Fruit fly (Drosophila melanogaster): Measurements from ENCODE around the gene rg.

rg gene

DNA sequence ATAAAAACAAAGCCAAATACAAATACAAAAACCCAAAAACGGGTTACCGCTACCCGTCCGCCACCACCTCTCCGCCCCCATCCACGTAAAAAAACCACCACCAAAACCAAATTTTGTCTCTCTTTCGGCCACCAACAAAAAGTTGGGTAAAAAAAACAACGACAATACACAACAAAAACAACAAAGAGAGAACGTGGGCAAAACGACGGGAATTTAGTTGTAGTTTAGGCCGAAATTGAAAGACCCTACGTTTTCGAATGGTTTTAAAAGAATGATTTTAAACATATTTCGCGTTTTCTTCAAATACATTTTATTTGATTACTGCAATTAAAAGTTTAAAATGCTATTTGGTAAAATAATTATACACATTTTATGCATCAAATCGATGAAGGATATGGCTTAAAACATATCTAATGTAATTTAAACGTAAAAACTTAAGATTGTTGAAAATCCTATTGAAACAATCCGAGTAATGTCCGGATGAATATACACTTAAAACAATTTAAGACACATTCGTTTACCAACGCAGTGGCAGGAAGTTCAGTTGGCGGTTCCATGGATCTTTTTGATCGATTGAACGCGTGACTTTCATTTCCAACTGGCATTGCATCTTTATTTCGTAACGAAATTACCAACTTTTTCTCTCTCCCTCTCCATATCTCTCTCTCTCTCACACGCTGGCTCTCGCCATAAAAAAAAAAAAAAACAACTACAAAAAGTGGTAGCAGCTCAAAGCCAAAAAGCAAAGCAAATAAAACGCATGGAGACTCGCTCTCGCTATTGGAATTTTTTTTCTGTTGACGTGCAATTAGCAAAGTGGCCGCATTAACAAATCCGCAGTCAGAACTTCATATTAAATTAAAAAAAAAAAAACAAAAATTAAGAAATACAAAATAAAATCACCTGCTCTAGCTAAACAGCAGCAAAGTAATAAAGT lies 1.4 kb downstream of the rg start (continued):
- TF ChIP-seq CG16815 (GFP tag; optimal IDR thresholded peaks at IDR 0.05) (peak; percentile 27), CG2678 (tag; optimal IDR thresholded peaks at IDR 0.05) (peak; percentile 80), pum (GFP tag; optimal IDR thresholded peaks at IDR 0.05) (peak; percentile 8), exex (tag; optimal IDR thresholded peaks at IDR 0.05) (no peak), CG7928 (GFP tag; optimal IDR thresholded peaks at IDR 0.05) (no peak), Meics (GFP tag; optimal IDR thresholded peaks at IDR 0.05) (peak; percentile 80), CG15514 (GFP tag; optimal IDR thresholded peaks at IDR 0.05) (peak; percentile 32), toy (GFP tag; IDR thresholded peaks at IDR 0.05) (no peak), CG8944 (GFP tag; optimal IDR thresholded peaks at IDR 0.05) (peak; percentile 6), CG43689 (GFP tag; IDR thresholded peaks at IDR 0.05) (no peak), crol (GFP tag; IDR thresholded peaks at IDR 0.05) (peak; percentile 85), CG18476 (GFP tag; optimal IDR thresholded peaks at IDR 0.05) (peak; percentile 11), CG4282 (GFP tag; optimal IDR thresholded peaks at IDR 0.05) (no peak), HLH3B (GFP tag; IDR thresholded peaks at IDR 0.05) (no peak; the same call in 1 of the 2 replicates), grn (GFP tag; optimal IDR thresholded peaks at IDR 0.05) (no peak), hth (optimal IDR thresholded peaks at IDR 0.05) (no peak), kni (GFP tag; optimal IDR thresholded peaks at IDR 0.05) (no peak), CG3281 (GFP tag; optimal IDR thresholded peaks at IDR 0.05) (peak; percentile 67), ab (GFP tag; optimal IDR thresholded peaks at IDR 0.05) (peak; percentile 15), mam (GFP tag; optimal IDR thresholded peaks at IDR 0.05) (peak; percentile 51), CG18599 (GFP tag; optimal IDR thresholded peaks at IDR 0.05) (peak; percentile 45), pros (GFP tag; optimal IDR thresholded peaks at IDR 0.05) (no peak), CG2712 (tag; optimal IDR thresholded peaks at IDR 0.05) (peak; percentile 62), CG12299 (tag; optimal IDR thresholded peaks at IDR 0.05) (no peak), Lhr (GFP tag; optimal IDR thresholded peaks at IDR 0.05) (no peak), CG12071 (GFP tag; optimal IDR thresholded peaks at IDR 0.05) (peak; percentile 8), CG33557 (GFP tag; optimal IDR thresholded peaks at IDR 0.05) (peak; percentile 13), fd3F (GFP tag; optimal IDR thresholded peaks at IDR 0.05) (peak; percentile 18), CG12659 (GFP tag; optimal IDR thresholded peaks at IDR 0.05) (peak; percentile 51), Vsx1 (GFP tag; optimal IDR thresholded peaks at IDR 0.05) (no peak), CG1792 (GFP tag; optimal IDR thresholded peaks at IDR 0.05) (no peak), ind (GFP tag; optimal IDR thresholded peaks at IDR 0.05) (peak; percentile 53), nom (GFP tag; optimal IDR thresholded peaks at IDR 0.05) (peak; percentile 91), fd64A (GFP tag; optimal IDR thresholded peaks at IDR 0.05) (no peak), Mes4 (GFP tag; optimal IDR thresholded peaks at IDR 0.05) (peak; percentile 20), CG8388 (GFP tag; optimal IDR thresholded peaks at IDR 0.05) (peak; percentile 35), Aef1 (GFP tag; IDR thresholded peaks at IDR 0.05) (no peak; the same call in 2 of the 3 replicates), dan (GFP tag; IDR thresholded peaks at IDR 0.05) (no peak), Taf1 (GFP tag; IDR thresholded peaks at IDR 0.05) (no peak), luna (GFP tag; optimal IDR thresholded peaks at IDR 0.05) (no peak), nerfin-2 (GFP tag; IDR thresholded peaks at IDR 0.05; ENCODE audit: partially characterized antibody) (no peak), bsh (GFP tag; optimal IDR thresholded peaks at IDR 0.05) (peak; percentile 46 to 70), psq (GFP tag; optimal IDR thresholded peaks at IDR 0.05) (peak; percentile 11), nau (GFP tag; optimal IDR thresholded peaks at IDR 0.05) (peak; percentile 40), hb (GFP tag; IDR thresholded peaks at IDR 0.05; ENCODE audit: partially characterized antibody) (no peak), gem (tag; optimal IDR thresholded peaks at IDR 0.05) (peak; percentile 81), lbe (GFP tag; optimal IDR thresholded peaks at IDR 0.05) (no peak), Stat92E (GFP tag; optimal IDR thresholded peaks at IDR 0.05) (no peak)

Measured in whole organism, embryonic.